Worm (Caenorhabditis elegans): ENCODE measurements around the gene ttr-10.

The ttr-10 gene

ce11 chrV:7570955-7571354 is 17.2 kb upstream of the ttr-10 start, which contains the start of gene F19F10.14:
Gene F19F10.14, minus strand, starts transcription at chrV:7571055.
- TF ChIP-seq egl-13 (tag; optimal IDR thresholded peaks at IDR 0.05) (no peak), elt-3 (tag; optimal IDR thresholded peaks at IDR 0.05) (no peak), C34B4.2 (tag; optimal IDR thresholded peaks at IDR 0.05) (no peak), ztf-11 (tag; optimal IDR thresholded peaks at IDR 0.05) (no peak), F16B12.6 (tag; optimal IDR thresholded peaks at IDR 0.05) (no peak), zag-1 (tag; optimal IDR thresholded peaks at IDR 0.05) (no peak), isw-1 (GFP tag; IDR thresholded peaks at IDR 0.05) (no peak), swsn-7 (tag; optimal IDR thresholded peaks at IDR 0.05) (no peak), xbp-1 (tag; optimal IDR thresholded peaks at IDR 0.05) (no peak), nhr-12 (tag; optimal IDR thresholded peaks at IDR 0.05) (no peak), ceh-88 (GFP tag; IDR thresholded peaks at IDR 0.05) (no peak), ces-1 (GFP tag; optimal IDR thresholded peaks at IDR 0.05) (no peak), ceh-63 (GFP tag; optimal IDR thresholded peaks at IDR 0.05) (no peak)

ce11 chrV:7570290-7570689 is 16.6 kb upstream of the ttr-10 start, which contains the start of gene clec-212:
Gene clec-212, minus strand, starts transcription at chrV:7570390.
- TF ChIP-seq lsy-2 (tag; optimal IDR thresholded peaks at IDR 0.05) (no peak), efl-3 (GFP tag; optimal IDR thresholded peaks at IDR 0.05) (no peak), nhr-237 (tag; optimal IDR thresholded peaks at IDR 0.05) (no peak), ztf-11 (tag; optimal IDR thresholded peaks at IDR 0.05) (no peak), mdl-1 (tag; optimal IDR thresholded peaks at IDR 0.05) (no peak), fkh-10 (GFP tag; optimal IDR thresholded peaks at IDR 0.05) (no peak)

ce11 chrV:7562947-7563346 is 9.2 kb upstream of the ttr-10 start, which contains the start of gene F19F10.1:
Gene F19F10.1, plus strand, starts transcription at chrV:7563247.
- no peak for TF ChIP-seq snu-23 (GFP tag; optimal IDR thresholded peaks at IDR 0.05)
- TF ChIP-seq nhr-237 (tag; optimal IDR thresholded peaks at IDR 0.05): no peak
- TF ChIP-seq zag-1 (tag; optimal IDR thresholded peaks at IDR 0.05): no peak
- no peak for TF ChIP-seq lin-13 (GFP tag; optimal IDR thresholded peaks at IDR 0.05)
- TF ChIP-seq sox-4 (tag; optimal IDR thresholded peaks at IDR 0.05): no peak
- no peak for TF ChIP-seq tbx-2 (tag; optimal IDR thresholded peaks at IDR 0.05)
- no peak for TF ChIP-seq lin-39 (tag; optimal IDR thresholded peaks at IDR 0.05)
- TF ChIP-seq aha-1 (tag; optimal IDR thresholded peaks at IDR 0.05): no peak
- no peak for TF ChIP-seq lin-35 (GFP tag; optimal IDR thresholded peaks at IDR 0.05)
- no peak for TF ChIP-seq nhr-84 (tag; optimal IDR thresholded peaks at IDR 0.05)

- TF ChIP-seq efl-1 (optimal IDR thresholded peaks at IDR 0.05) (no peak), efl-1 (GFP tag; optimal IDR thresholded peaks at IDR 0.05 in 1 of 2) (peak in 1 of 2 experiments; percentile 33), grh-1 (GFP tag; IDR thresholded peaks at IDR 0.05) (no peak), tbx-2 (tag; optimal IDR thresholded peaks at IDR 0.05) (no peak), pax-3 (tag; optimal IDR thresholded peaks at IDR 0.05) (no peak)
Observed at ce11 chrV:7558693-7559092, 5.0 kb upstream of the ttr-10 start, which contains the start of gene ets-7. Gene ets-7, minus strand, starts transcription at chrV:7558793.

- no peak for TF ChIP-seq nhr-11 (tag; optimal IDR thresholded peaks at IDR 0.05)
- TF ChIP-seq nhr-12 (tag; optimal IDR thresholded peaks at IDR 0.05): no peak
- no peak for TF ChIP-seq aly-2 (tag; optimal IDR thresholded peaks at IDR 0.05)
- no peak for TF ChIP-seq mef-2 (tag; optimal IDR thresholded peaks at IDR 0.05)
- TF ChIP-seq ztf-11 (tag; optimal IDR thresholded peaks at IDR 0.05): no peak
- no peak for TF ChIP-seq efl-1 (optimal IDR thresholded peaks at IDR 0.05)
- TF ChIP-seq efl-1 (GFP tag; optimal IDR thresholded peaks at IDR 0.05 in 1 of 2): peak in 1 of 2 experiments; percentile 24
- no peak for TF ChIP-seq C34B4.2 (tag; optimal IDR thresholded peaks at IDR 0.05)
- no peak for TF ChIP-seq nhr-71 (tag; optimal IDR thresholded peaks at IDR 0.05)
- TF ChIP-seq nhr-237 (tag; optimal IDR thresholded peaks at IDR 0.05): no peak
- TF ChIP-seq fkh-10 (GFP tag; optimal IDR thresholded peaks at IDR 0.05): no peak
- no peak for TF ChIP-seq lin-14 (GFP tag; optimal IDR thresholded peaks at IDR 0.05)
- no peak for TF ChIP-seq fos-1 (tag; optimal IDR thresholded peaks at IDR 0.05)
- TF ChIP-seq dsc-1 (tag; optimal IDR thresholded peaks at IDR 0.05): peak; percentile 78
- TF ChIP-seq fkh-4 (tag; optimal IDR thresholded peaks at IDR 0.05; ENCODE audit: borderline replicate concordance): peak; percentile 55
- no peak for TF ChIP-seq nhr-20 (tag; optimal IDR thresholded peaks at IDR 0.05)
- TF ChIP-seq sox-4 (tag; optimal IDR thresholded peaks at IDR 0.05): no peak
Observed at ce11 chrV:7555875-7556274, 2.2 kb upstream of the ttr-10 start.
